Worm (Caenorhabditis elegans): ENCODE data around the gene fis-1.
A peak's percentile ranks its signal among the peaks of the same experiment; 100 is the strongest.

Gene fis-1

ce11 chrII:6734674-6735073 lies 20.3 kb upstream of the fis-1 start, which contains the start of gene T14B4.3 (continued):
- TF ChIP-seq R02D3.7 (tag; optimal IDR thresholded peaks at IDR 0.05) = no peak
- TF ChIP-seq nhr-42 (GFP tag; IDR thresholded peaks at IDR 0.05) = no peak
- TF ChIP-seq lin-13 (GFP tag; optimal IDR thresholded peaks at IDR 0.05) = peak; percentile 14
- TF ChIP-seq hlh-11 (tag; optimal IDR thresholded peaks at IDR 0.05) = no peak
- no peak for TF ChIP-seq dmd-6 (GFP tag; IDR thresholded peaks at IDR 0.05)
- no peak for TF ChIP-seq duxl-1 (tag; optimal IDR thresholded peaks at IDR 0.05; ENCODE audit: poor library complexity)
- TF ChIP-seq nhr-102 (tag; optimal IDR thresholded peaks at IDR 0.05) = no peak
- TF ChIP-seq saeg-2 (GFP tag; IDR thresholded peaks at IDR 0.05) = no peak
- peak; percentile 30 for TF ChIP-seq hlh-30 (tag; optimal IDR thresholded peaks at IDR 0.05; ENCODE audit: insufficient read depth)
- TF ChIP-seq hif-1 (tag; optimal IDR thresholded peaks at IDR 0.05) = peak in 1 of 2 experiments; percentile 77
- no peak for TF ChIP-seq ztf-7 (tag; optimal IDR thresholded peaks at IDR 0.05)
- no peak for TF ChIP-seq dmd-9 (GFP tag; IDR thresholded peaks at IDR 0.05)
- TF ChIP-seq Y75B8A.6 (GFP tag; IDR thresholded peaks at IDR 0.05) = no peak
- TF ChIP-seq aly-2 (tag; optimal IDR thresholded peaks at IDR 0.05) = no peak
- no peak for TF ChIP-seq arid-1 (GFP tag; conservative IDR thresholded peaks at IDR 0.05)
- no peak for TF ChIP-seq egl-43 (GFP tag; IDR thresholded peaks at IDR 0.05)
- TF ChIP-seq egl-27 (tag; optimal IDR thresholded peaks at IDR 0.05) = no peak
- no peak for TF ChIP-seq nhr-111 (GFP tag; optimal IDR thresholded peaks at IDR 0.05)
- no peak for TF ChIP-seq lir-3 (tag; optimal IDR thresholded peaks at IDR 0.05)
- no peak for TF ChIP-seq cey-2 (tag; optimal IDR thresholded peaks at IDR 0.05; ENCODE audit: borderline replicate concordance, insufficient read depth)
- no peak for TF ChIP-seq ceh-32 (tag; optimal IDR thresholded peaks at IDR 0.05; ENCODE audit: poor library complexity)
- TF ChIP-seq Y48G9A.11 (GFP tag; IDR thresholded peaks at IDR 0.05) = no peak
- TF ChIP-seq unc-130 (GFP tag; optimal IDR thresholded peaks at IDR 0.05) = peak; percentile 76
- no peak for TF ChIP-seq ZK546.5 (tag; optimal IDR thresholded peaks at IDR 0.05)
- TF ChIP-seq Y105C5A.15 (GFP tag; IDR thresholded peaks at IDR 0.05) = no peak
- no peak for TF ChIP-seq lim-7 (GFP tag; IDR thresholded peaks at IDR 0.05)
- TF ChIP-seq spr-1 (tag; optimal IDR thresholded peaks at IDR 0.05) = no peak
- TF ChIP-seq unc-62 (GFP tag; optimal IDR thresholded peaks at IDR 0.05 in 1 of 2) = no peak
- TF ChIP-seq unc-62 (tag; optimal IDR thresholded peaks at IDR 0.05) = no peak
- TF ChIP-seq dpl-1 (GFP tag; optimal IDR thresholded peaks at IDR 0.05) = peak; percentile 61
- no peak for TF ChIP-seq daf-16 (GFP tag; optimal IDR thresholded peaks at IDR 0.05)
- no peak for TF ChIP-seq daf-16 (tag; optimal IDR thresholded peaks at IDR 0.05)
- TF ChIP-seq vab-7 (GFP tag; IDR thresholded peaks at IDR 0.05) = no peak; the same call in 1 of the 2 replicates
- TF ChIP-seq tra-1 (GFP tag; IDR thresholded peaks at IDR 0.05) = no peak
- TF ChIP-seq nhr-48 (tag; optimal IDR thresholded peaks at IDR 0.05) = no peak
- no peak for TF ChIP-seq zip-2 (tag; optimal IDR thresholded peaks at IDR 0.05)
- TF ChIP-seq D1046.2 (GFP tag; IDR thresholded peaks at IDR 0.05) = no peak
- TF ChIP-seq dve-1 (tag; optimal IDR thresholded peaks at IDR 0.05; ENCODE audit: insufficient read depth) = peak; percentile 61
- TF ChIP-seq spr-3 (GFP tag; optimal IDR thresholded peaks at IDR 0.05) = no peak
- TF ChIP-seq snpc-1.2 (GFP tag; IDR thresholded peaks at IDR 0.05) = no peak
- no peak for TF ChIP-seq dmd-8 (GFP tag; IDR thresholded peaks at IDR 0.05)
- no peak for TF ChIP-seq zfp-3 (GFP tag; conservative IDR thresholded peaks at IDR 0.05)
- TF ChIP-seq mxl-3 (GFP tag; optimal IDR thresholded peaks at IDR 0.05) = no peak
- TF ChIP-seq daf-8 (GFP tag; IDR thresholded peaks at IDR 0.05) = no peak
- no peak for TF ChIP-seq tag-97 (GFP tag; IDR thresholded peaks at IDR 0.05)
- TF ChIP-seq ceh-62 (tag; optimal IDR thresholded peaks at IDR 0.05) = no peak
- TF ChIP-seq F26F4.8 (GFP tag; conservative IDR thresholded peaks at IDR 0.05) = no peak
- TF ChIP-seq madf-9 (GFP tag; conservative IDR thresholded peaks at IDR 0.05) = no peak
- TF ChIP-seq jun-1 (tag; optimal IDR thresholded peaks at IDR 0.05) = no peak
- no peak for TF ChIP-seq madf-5 (GFP tag; IDR thresholded peaks at IDR 0.05)
- TF ChIP-seq daf-12 (tag; optimal IDR thresholded peaks at IDR 0.05) = no peak
- no peak for TF ChIP-seq T26A8.4 (GFP tag; IDR thresholded peaks at IDR 0.05)

Measured in whole organism, L4 larva.